Worm (Caenorhabditis elegans) whole organism, mixed stage, embryonic: ENCODE measurements around the gene heri-1.
A peak's percentile ranks its signal among the peaks of the same experiment; 100 is the strongest.

ENCODE experiments used
- ces-1 ChIP-seq: fragments of 150-350 bp; optimal IDR thresholded peaks from 2 replicates; lab custom pipeline; 2014; ENCODE audit warnings: missing biosample characterization, missing genetic modification reagents, missing genetic modification characterization
- drap-1 ChIP-seq: fragments of 200-800 bp; sonication (Bioruptor generic); optimal IDR thresholded peaks from 3 replicates; lab custom pipeline; 2018; ENCODE audit warnings: mild to moderate bottlenecking, missing genetic modification characterization, missing compliant biosample characterization
- elt-1 ChIP-seq: sonication (generic microtip); optimal IDR thresholded peaks from 2 replicates; lab custom pipeline; 2017; ENCODE audit warnings: missing genetic modification characterization, mild to moderate bottlenecking, missing compliant biosample characterization, antibody characterized with exemption, moderate library complexity, borderline replicate concordance; ENCODE audit not compliant: insufficient read depth
- elt-3 ChIP-seq: fragments of 150-350 bp; optimal IDR thresholded peaks from 2 replicates; lab custom pipeline; 2014; ENCODE audit warnings: missing biosample characterization, missing genetic modification characterization
- lin-13 ChIP-seq: fragments of 150-350 bp; optimal IDR thresholded peaks from 2 replicates; lab custom pipeline; 2014; ENCODE audit warnings: missing biosample characterization, missing genetic modification characterization
- lsy-2 ChIP-seq: fragments of 150-350 bp; optimal IDR thresholded peaks from 2 replicates; lab custom pipeline; 2014; ENCODE audit warnings: missing biosample characterization, missing genetic modification characterization
- nhr-2 ChIP-seq: fragments of 150-350 bp; optimal IDR thresholded peaks from 2 replicates; lab custom pipeline; 2014; ENCODE audit warnings: missing biosample characterization, missing genetic modification characterization
- nhr-237 ChIP-seq: fragments of 150-350 bp; optimal IDR thresholded peaks from 2 replicates; lab custom pipeline; 2014; ENCODE audit warnings: missing biosample characterization, missing genetic modification characterization
- nhr-28 ChIP-seq: fragments of 150-350 bp; optimal IDR thresholded peaks from 2 replicates; lab custom pipeline; 2014; ENCODE audit warnings: missing biosample characterization, missing genetic modification characterization
- pha-4 ChIP-seq: fragments of 150-350 bp; optimal IDR thresholded peaks from 2 replicates; lab custom pipeline; 2018; ENCODE audit warnings: missing biosample characterization, missing genetic modification reagents, missing genetic modification characterization
- unc-39 ChIP-seq: fragments of 150-350 bp; optimal IDR thresholded peaks from 2 replicates; lab custom pipeline; 2014; ENCODE audit warnings: missing biosample characterization, missing genetic modification characterization
- unc-62 ChIP-seq: fragments of 150-350 bp; optimal IDR thresholded peaks from 2 replicates; lab custom pipeline; 2014; ENCODE audit warnings: missing biosample characterization, missing genetic modification reagents, missing genetic modification characterization
- ztf-11 ChIP-seq: fragments of 150-350 bp; optimal IDR thresholded peaks from 2 replicates; lab custom pipeline; 2014; ENCODE audit warnings: missing biosample characterization, missing genetic modification characterization

ce11 chrII:6113842-6114441 is 948 bp upstream of the heri-1 start:
- TF ChIP-seq lsy-2 (tag; lab: Kevin White, UChicago) (no peak), nhr-28 (tag; lab: Kevin White, UChicago) (no peak), ces-1 (GFP tag; lab: Kevin White, UChicago) (peak; percentile 99), unc-62 (GFP tag; lab: Kevin White, UChicago) (peak; percentile 22), ztf-11 (tag; lab: Kevin White, UChicago) (no peak), drap-1 (GFP tag; lab: Kevin White, UChicago) (no peak), elt-3 (tag; lab: Kevin White, UChicago) (no peak), unc-39 (no peak), elt-1 (tag; lab: Kevin White, UChicago) (no peak), lin-13 (tag; lab: Kevin White, UChicago) (no peak), nhr-2 (tag; lab: Kevin White, UChicago) (no peak), nhr-237 (no peak), pha-4 (tag; lab: Kevin White, UChicago) (no peak)
